Worm (Caenorhabditis elegans) whole organism, early embryonic: ENCODE results near the gene henn-1.

Source experiments
- hmg-4 ChIP-seq: fragments of 200-800 bp; sonication (Bioruptor generic); optimal IDR thresholded peaks from 2 replicates; lab custom pipeline; 2018; ENCODE audit warnings: mild to moderate bottlenecking, missing genetic modification characterization, missing compliant biosample characterization
- pes-1 ChIP-seq: fragments of 200-800 bp; sonication (Bioruptor generic); IDR thresholded peaks from 2 replicates; pipeline ENCODE4 v1.3.6; 2022; ENCODE audit warnings: missing genetic modification reagents, missing genetic modification characterization, missing compliant biosample characterization
- sea-1 ChIP-seq: fragments of 200-800 bp; sonication (Bioruptor generic); conservative IDR thresholded peaks from 2 replicates; pipeline ENCODE4 v1.3.6; 2022; ENCODE audit warnings: missing genetic modification characterization, missing compliant biosample characterization

- TF ChIP-seq sea-1 (GFP tag; lab: Robert Waterston, UW) (no peak), hmg-4 (GFP tag; lab: Kevin White, UChicago) (no peak), pes-1 (GFP tag; lab: Robert Waterston, UW) (no peak)
Measured at ce11 chrIII:8235358-8235757, 2.9 kb downstream of the henn-1 start, which contains the start of gene C02F5.14.
